Fruit fly (Drosophila melanogaster) whole organism: ENCODE measurements around the gene Ant2.

Source experiments
- CG8478 ChIP-seq: fragments of >200 bp; optimal IDR thresholded peaks from 2 replicates; lab custom pipeline; 2018; ENCODE audit warnings: inconsistent platforms
- pan ChIP-seq: fragments of >200 bp; optimal IDR thresholded peaks from 2 replicates; lab custom pipeline; 2017
- psq ChIP-seq: fragments of >200 bp; optimal IDR thresholded peaks from 2 replicates; lab custom pipeline; 2017
- usp ChIP-seq: fragments of >200 bp; optimal IDR thresholded peaks from 2 replicates; lab custom pipeline; 2017; ENCODE audit warnings: missing biosample characterization, missing genetic modification characterization, mixed read lengths

dm6 chrX:10756026-10756561 lies 30.6 kb downstream of the Ant2 start:
- TF ChIP-seq pan (lab: Kevin White, UChicago) (no peak), psq (lab: Kevin White, UChicago) (no peak), CG8478 (no peak), usp (GFP tag; lab: Kevin White, UChicago) (no peak)
